Worm (Caenorhabditis elegans) whole organism, young adult: ENCODE data around the gene Y47A7.2.

ENCODE experiments used
- attf-3 ChIP-seq: fragments of 200-800 bp; sonication (Bioruptor generic); conservative IDR thresholded peaks from 2 replicates; pipeline ENCODE4 v1.3.6; 2022; ENCODE audit warnings: missing genetic modification reagents, missing genetic modification characterization, missing compliant biosample characterization
- ceh-40 ChIP-seq: fragments of 200-800 bp; sonication (Bioruptor generic); IDR thresholded peaks from 2 replicates; pipeline ENCODE4 v1.3.6; 2022; ENCODE audit warnings: missing genetic modification characterization, missing compliant biosample characterization
- ceh-79 ChIP-seq: sonication (generic microtip); optimal IDR thresholded peaks from 2 replicates; lab custom pipeline; 2017; ENCODE audit warnings: mild to moderate bottlenecking, missing genetic modification characterization, missing compliant biosample characterization
- him-1 ChIP-seq: sonication (generic microtip); optimal IDR thresholded peaks from 2 replicates; lab custom pipeline; 2016; ENCODE audit warnings: missing genotype, missing genetic modification reagents, missing genetic modification characterization, missing compliant biosample characterization
- pha-4 ChIP-seq: fragments of 150-350 bp; sonication (generic microtip); optimal IDR thresholded peaks from 2 replicates; lab custom pipeline; 2014; ENCODE audit warnings: missing biosample characterization, missing genetic modification reagents, missing genetic modification characterization
- unc-130 ChIP-seq: sonication (generic microtip); optimal IDR thresholded peaks from 2 replicates; lab custom pipeline; 2016; ENCODE audit warnings: missing genetic modification reagents, missing genetic modification characterization, missing compliant biosample characterization

DNA sequence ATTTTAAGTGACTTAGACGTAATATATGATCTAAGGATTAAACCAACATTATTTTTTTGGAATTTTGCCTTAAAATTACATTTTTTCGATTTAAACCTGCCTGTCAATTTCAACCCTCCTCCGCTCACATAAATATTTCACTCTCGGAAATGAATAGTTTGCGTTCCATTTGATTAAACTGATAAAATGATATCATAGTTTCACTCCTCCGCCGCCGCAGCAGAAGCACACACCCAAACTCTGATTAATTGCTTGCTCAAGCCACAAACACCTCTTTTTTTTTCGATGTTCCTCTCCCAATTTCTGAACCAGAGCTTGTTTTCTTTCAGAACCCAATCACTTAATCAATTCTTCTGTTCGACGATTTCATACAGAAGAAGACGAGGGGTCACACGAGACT is 24.9 kb upstream of the Y47A7.2 start, which contains the start of gene Y49G5B.1:
- TF ChIP-seq ceh-40 (GFP tag; lab: Robert Waterston, UW): no peak
- no peak for TF ChIP-seq him-1 (tag; lab: Kevin White, UChicago)
- TF ChIP-seq pha-4 (tag; lab: Kevin White, UChicago): no peak
- no peak for TF ChIP-seq unc-130 (GFP tag; lab: Kevin White, UChicago)
- TF ChIP-seq attf-3 (GFP tag; lab: Robert Waterston, UW): no peak
- no peak for TF ChIP-seq ceh-79 (tag; lab: Kevin White, UChicago)
